Fruit fly (Drosophila melanogaster) whole organism: ENCODE measurements around the gene CG5412.

Source experiments
- CG8478 ChIP-seq: fragments of >200 bp; optimal IDR thresholded peaks from 2 replicates; lab custom pipeline; 2018; ENCODE audit warnings: inconsistent platforms
- Dll ChIP-seq: fragments of >200 bp; optimal IDR thresholded peaks from 2 replicates; lab custom pipeline; 2017
- EcR ChIP-seq, 2 experiments: fragments of >200 bp; optimal IDR thresholded peaks; 2 replicates each; lab custom pipeline; 2017; ENCODE audit warnings: missing biosample characterization in 2 of 2, missing genetic modification characterization in 2 of 2, missing genetic modification reagents in 2 of 2
- pan ChIP-seq: fragments of >200 bp; optimal IDR thresholded peaks from 2 replicates; lab custom pipeline; 2017
- psq ChIP-seq: fragments of >200 bp; optimal IDR thresholded peaks from 2 replicates; lab custom pipeline; 2017
- usp ChIP-seq: fragments of >200 bp; optimal IDR thresholded peaks from 2 replicates; lab custom pipeline; 2017; ENCODE audit warnings: missing biosample characterization, missing genetic modification characterization, mixed read lengths

- TF ChIP-seq EcR (GFP tag; optimal IDR thresholded peaks at IDR 0.05; lab: Kevin White, UChicago), result no peak
- no peak for TF ChIP-seq CG8478
- TF ChIP-seq psq (lab: Kevin White, UChicago), result no peak
- TF ChIP-seq Dll (lab: Kevin White, UChicago), result peak; percentile 47
- no peak for TF ChIP-seq pan (lab: Kevin White, UChicago)
- TF ChIP-seq usp (GFP tag; lab: Kevin White, UChicago), result no peak
These were observed 21.1 kb upstream of the CG5412 start for dm6 chr3R:20555720-20556280.
